Fruit fly (Drosophila melanogaster): ENCODE data around the gene Gug.
A peak's percentile ranks its signal among the peaks of the same experiment; 100 is the strongest.

Gug gene

DNA sequence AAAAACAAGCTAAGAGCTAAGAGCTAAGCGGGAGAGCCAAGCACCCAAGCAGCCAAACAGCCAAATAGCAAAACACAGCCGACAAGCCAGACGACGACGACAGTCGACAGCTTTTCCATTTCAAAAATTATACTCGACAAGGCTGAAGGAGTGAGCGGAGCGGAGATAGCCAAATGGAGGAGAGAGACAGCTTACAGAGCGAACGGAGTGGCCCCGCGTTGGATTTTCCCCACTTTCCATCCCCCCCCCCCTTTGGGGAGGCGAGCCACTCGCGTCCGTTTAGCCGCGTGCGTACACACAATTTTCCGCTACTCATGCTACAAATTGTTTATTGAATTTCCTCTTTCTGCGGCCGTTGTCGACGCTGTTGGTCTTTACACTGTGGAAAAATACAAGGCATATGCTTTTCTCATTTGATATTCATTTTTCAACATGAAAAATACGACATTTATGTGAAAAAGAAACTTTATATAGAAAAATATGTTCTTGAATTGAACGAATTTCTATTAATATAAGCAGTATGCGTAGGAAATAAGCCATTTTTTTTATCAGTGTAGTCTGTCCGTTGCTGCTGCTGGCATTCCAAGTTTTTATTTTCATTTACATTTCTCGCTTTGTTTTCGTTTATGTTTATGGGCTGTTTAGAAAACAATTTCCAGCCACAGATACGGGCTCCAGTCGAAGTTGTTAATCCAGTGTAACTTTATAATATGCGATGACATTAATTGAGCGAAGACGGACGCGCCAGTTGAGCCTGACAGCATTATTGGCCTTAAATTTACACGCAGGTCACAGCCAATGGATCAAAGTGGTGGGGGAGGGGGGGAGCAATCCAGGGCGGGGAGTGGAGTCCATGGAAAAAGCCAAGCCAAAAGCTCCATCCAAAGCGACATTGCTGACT lies 8.4 kb downstream of the Gug start (continued):
- TF ChIP-seq unpg (GFP tag; optimal IDR thresholded peaks at IDR 0.05) (peak; percentile 99), CG31441 (GFP tag; IDR thresholded peaks at IDR 0.05) (peak; percentile 99), Dek (tag; optimal IDR thresholded peaks at IDR 0.05) (peak; percentile 98), oc (tag; optimal IDR thresholded peaks at IDR 0.05) (peak; percentile 99), CG7987 (GFP tag; optimal IDR thresholded peaks at IDR 0.05) (peak; percentile 92), B-H2 (GFP tag; optimal IDR thresholded peaks at IDR 0.05) (peak; percentile 90), YL-1 (GFP tag; optimal IDR thresholded peaks at IDR 0.05) (peak; percentile 97), eyg (GFP tag; optimal IDR thresholded peaks at IDR 0.05) (peak; percentile 95), zfh2 (GFP tag; optimal IDR thresholded peaks at IDR 0.05) (peak; percentile 93), sc (optimal IDR thresholded peaks at IDR 0.05) (no peak), sc (GFP tag; optimal IDR thresholded peaks at IDR 0.05) (peak; percentile 98), Atf-2 (GFP tag; optimal IDR thresholded peaks at IDR 0.05) (peak; percentile 97), CG10147 (GFP tag; optimal IDR thresholded peaks at IDR 0.05) (peak; percentile 98), MTF-1 (GFP tag; optimal IDR thresholded peaks at IDR 0.05; ENCODE audit: borderline replicate concordance) (peak; percentile 97), CTCF (GFP tag; optimal IDR thresholded peaks at IDR 0.05) (peak; percentile 73), CG15514 (GFP tag; optimal IDR thresholded peaks at IDR 0.05) (peak; percentile 91), cg (GFP tag; optimal IDR thresholded peaks at IDR 0.05) (no peak), CG2875 (GFP tag; optimal IDR thresholded peaks at IDR 0.05) (peak; percentile 99), btn (GFP tag; optimal IDR thresholded peaks at IDR 0.05) (peak; percentile 96), Trl (optimal IDR thresholded peaks at IDR 0.05) (peak in 1 of 2 experiments; percentile 62), Trl (GFP tag; optimal IDR thresholded peaks at IDR 0.05) (peak; percentile 98), CG9817 (tag; optimal IDR thresholded peaks at IDR 0.05) (peak; percentile 98), CG10366 (GFP tag; IDR thresholded peaks at IDR 0.05) (peak; percentile 98), Hr3 (GFP tag; optimal IDR thresholded peaks at IDR 0.05) (peak; percentile 98), wdn (GFP tag; IDR thresholded peaks at IDR 0.05) (peak; percentile 95), Pdp1 (GFP tag; optimal IDR thresholded peaks at IDR 0.05) (peak; percentile 97 to 98), CG30020 (tag; optimal IDR thresholded peaks at IDR 0.05) (peak; percentile 89), CG10267 (tag; optimal IDR thresholded peaks at IDR 0.05) (peak; percentile 94), Chrac-16 (GFP tag; optimal IDR thresholded peaks at IDR 0.05) (peak; percentile 98), Sry-δ (GFP tag; optimal IDR thresholded peaks at IDR 0.05) (peak; percentile 71), ATbp (GFP tag; optimal IDR thresholded peaks at IDR 0.05) (peak; percentile 99), pum (GFP tag; optimal IDR thresholded peaks at IDR 0.05) (peak; percentile 98), CG4328 (GFP tag; optimal IDR thresholded peaks at IDR 0.05) (peak; percentile 95), caup (GFP tag; optimal IDR thresholded peaks at IDR 0.05; ENCODE audit: severe bottlenecking) (peak; percentile 97), luna (GFP tag; optimal IDR thresholded peaks at IDR 0.05) (peak; percentile 89), lola (GFP tag; optimal IDR thresholded peaks at IDR 0.05) (peak in 1 of 3 experiments; percentile 99), CG13624 (GFP tag; optimal IDR thresholded peaks at IDR 0.05) (peak; percentile 98), CG16863 (GFP tag; optimal IDR thresholded peaks at IDR 0.05) (peak; percentile 98), CG2116 (GFP tag; optimal IDR thresholded peaks at IDR 0.05) (peak; percentile 88), Hr39 (optimal IDR thresholded peaks at IDR 0.05) (no peak), CG33557 (GFP tag; optimal IDR thresholded peaks at IDR 0.05) (peak; percentile 98), Hmr (GFP tag; optimal IDR thresholded peaks at IDR 0.05) (peak; percentile 98), pros (GFP tag; optimal IDR thresholded peaks at IDR 0.05) (peak; percentile 47), hb (GFP tag; IDR thresholded peaks at IDR 0.05; ENCODE audit: partially characterized antibody) (no peak), toy (GFP tag; IDR thresholded peaks at IDR 0.05) (peak; percentile 95), ken (GFP tag; IDR thresholded peaks at IDR 0.05) (peak; percentile 98), Xbp1 (GFP tag; optimal IDR thresholded peaks at IDR 0.05) (peak; percentile 99), eve (GFP tag; optimal IDR thresholded peaks at IDR 0.05) (no peak), CG10209 (GFP tag; optimal IDR thresholded peaks at IDR 0.05) (peak; percentile 98)

Measured in whole organism, embryonic.